Worm (Caenorhabditis elegans): Measurements from ENCODE around the gene gly-11.

Gene gly-11

DNA sequence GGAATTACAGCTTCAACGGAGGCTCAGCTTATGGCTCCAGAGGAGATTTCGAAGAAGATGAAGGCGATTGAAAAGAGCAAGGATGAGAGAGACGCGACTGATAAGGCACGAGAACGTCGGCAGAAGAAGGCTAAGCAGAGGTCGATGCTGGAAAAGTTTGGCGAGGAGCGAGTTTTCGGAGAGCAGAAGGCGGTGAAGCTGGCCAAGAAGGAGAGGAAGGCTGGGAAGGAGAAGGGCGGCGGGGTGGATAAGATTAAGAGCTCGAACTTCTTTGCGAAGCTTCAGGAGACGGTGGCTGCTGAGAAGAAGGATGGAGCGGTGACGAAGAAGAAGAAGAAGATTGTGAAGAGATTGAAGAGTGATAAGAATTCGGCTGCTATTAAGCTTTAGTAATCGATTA is 17.8 kb downstream of the gly-11 start:
- no peak for TF ChIP-seq nhr-6 (tag; optimal IDR thresholded peaks at IDR 0.05)
- TF ChIP-seq F13H6.1 (tag; optimal IDR thresholded peaks at IDR 0.05): no peak
- no peak for TF ChIP-seq sma-9 (GFP tag; optimal IDR thresholded peaks at IDR 0.05)
- TF ChIP-seq sma-9 (tag; optimal IDR thresholded peaks at IDR 0.05): no peak
- no peak for TF ChIP-seq fos-1 (tag; optimal IDR thresholded peaks at IDR 0.05)
- TF ChIP-seq elt-1 (tag; optimal IDR thresholded peaks at IDR 0.05): no peak
- no peak for TF ChIP-seq ztf-1 (GFP tag; conservative IDR thresholded peaks at IDR 0.05)
- no peak for TF ChIP-seq peb-1 (tag; optimal IDR thresholded peaks at IDR 0.05)
- no peak for TF ChIP-seq unc-39 (tag; optimal IDR thresholded peaks at IDR 0.05)
- TF ChIP-seq nhr-21 (tag; optimal IDR thresholded peaks at IDR 0.05): no peak
- no peak for TF ChIP-seq nhr-25 (tag; optimal IDR thresholded peaks at IDR 0.05)
- no peak for TF ChIP-seq gmeb-1 (tag; optimal IDR thresholded peaks at IDR 0.05)
- TF ChIP-seq skn-1 (tag; optimal IDR thresholded peaks at IDR 0.05): no peak

DNA sequence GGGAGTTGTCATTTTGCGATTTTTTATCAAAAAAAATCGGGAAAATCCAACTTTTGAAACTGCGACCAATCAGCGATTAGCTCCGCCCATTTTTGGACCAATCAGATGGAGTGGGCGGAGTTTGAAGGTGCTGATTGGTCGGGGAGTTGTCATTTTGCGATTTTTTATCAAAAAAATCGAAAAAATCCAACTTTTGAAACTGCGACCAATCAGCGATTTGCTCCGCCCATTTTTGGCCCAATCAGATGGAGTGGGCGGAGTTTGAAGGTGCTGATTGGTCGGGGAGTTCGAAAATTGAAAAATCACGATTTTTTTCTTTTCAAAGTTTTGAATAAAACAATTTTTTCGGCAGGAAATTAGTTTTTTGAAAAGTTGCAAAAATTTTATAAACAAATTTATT is 19.5 kb downstream of the gly-11 start:
- TF ChIP-seq ama-1 (optimal IDR thresholded peaks at IDR 0.05) (no peak), mab-5 (tag; optimal IDR thresholded peaks at IDR 0.05) (no peak), dmd-4 (tag; optimal IDR thresholded peaks at IDR 0.05) (no peak), ztf-1 (GFP tag; conservative IDR thresholded peaks at IDR 0.05) (no peak), sma-9 (GFP tag; optimal IDR thresholded peaks at IDR 0.05) (no peak), sma-9 (tag; optimal IDR thresholded peaks at IDR 0.05) (no peak)

DNA sequence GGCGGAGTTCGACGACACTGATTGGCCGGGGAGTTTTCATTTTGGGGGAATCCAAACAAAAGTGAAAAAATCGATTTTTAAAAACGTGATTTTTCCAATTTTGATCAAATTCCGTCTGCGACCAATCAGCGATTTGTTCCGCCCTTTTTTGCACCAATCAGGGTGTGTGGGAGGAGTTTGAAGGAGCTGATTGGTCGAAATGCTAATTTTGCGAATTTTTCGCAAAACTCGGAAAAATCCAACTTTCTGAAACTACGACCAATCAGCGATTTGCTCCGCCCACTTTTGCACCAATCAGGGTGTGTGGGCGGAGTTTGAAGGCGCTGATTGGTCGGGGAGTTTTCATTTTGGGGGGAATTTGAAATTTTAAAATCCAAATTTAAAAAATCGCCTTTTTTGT is 20.5 kb downstream of the gly-11 start:
- TF ChIP-seq ceh-82 (tag; optimal IDR thresholded peaks at IDR 0.05) (no peak), sma-9 (GFP tag; optimal IDR thresholded peaks at IDR 0.05) (no peak), sma-9 (tag; optimal IDR thresholded peaks at IDR 0.05) (no peak), unc-55 (GFP tag; optimal IDR thresholded peaks at IDR 0.05) (no peak), elt-1 (tag; optimal IDR thresholded peaks at IDR 0.05) (no peak), mab-5 (tag; optimal IDR thresholded peaks at IDR 0.05) (no peak), nhr-12 (tag; optimal IDR thresholded peaks at IDR 0.05) (no peak), zag-1 (tag; optimal IDR thresholded peaks at IDR 0.05) (no peak), nhr-11 (tag; optimal IDR thresholded peaks at IDR 0.05) (no peak), lin-39 (tag; optimal IDR thresholded peaks at IDR 0.05) (no peak), nhr-21 (tag; optimal IDR thresholded peaks at IDR 0.05) (no peak), unc-62 (GFP tag; optimal IDR thresholded peaks at IDR 0.05) (no peak), lin-13 (GFP tag; optimal IDR thresholded peaks at IDR 0.05) (no peak), lin-11 (tag; optimal IDR thresholded peaks at IDR 0.05) (no peak), skn-1 (tag; optimal IDR thresholded peaks at IDR 0.05) (no peak), ztf-1 (GFP tag; conservative IDR thresholded peaks at IDR 0.05) (no peak), ceh-16 (tag; optimal IDR thresholded peaks at IDR 0.05) (no peak), ama-1 (optimal IDR thresholded peaks at IDR 0.05) (no peak)

DNA sequence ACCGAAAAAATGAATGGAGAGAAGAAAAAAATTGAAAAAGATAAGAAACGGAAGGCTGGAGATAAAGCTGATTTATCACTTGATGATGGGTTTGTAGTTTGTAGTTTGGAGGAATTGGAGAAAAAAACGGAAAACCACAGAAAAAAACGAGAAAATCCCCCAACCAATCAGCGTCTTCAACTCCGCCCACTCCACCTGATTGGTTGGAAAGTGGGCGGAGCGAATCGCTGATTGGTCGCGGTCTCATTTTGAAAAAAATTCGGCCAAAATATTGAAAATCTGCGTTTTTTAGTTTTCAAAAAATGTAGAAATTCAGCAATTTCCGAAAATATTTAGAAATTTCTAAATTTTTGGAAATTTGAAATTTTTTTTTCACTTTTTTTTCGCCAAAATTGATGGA is 21.3 kb downstream of the gly-11 start:
- no peak for TF ChIP-seq nhr-11 (tag; optimal IDR thresholded peaks at IDR 0.05)
- TF ChIP-seq sma-3 (GFP tag; optimal IDR thresholded peaks at IDR 0.05): no peak
- TF ChIP-seq mbf-1 (tag; optimal IDR thresholded peaks at IDR 0.05): no peak
- TF ChIP-seq nhr-21 (tag; optimal IDR thresholded peaks at IDR 0.05): no peak
- TF ChIP-seq dmd-4 (tag; optimal IDR thresholded peaks at IDR 0.05): no peak
- no peak for TF ChIP-seq nhr-6 (tag; optimal IDR thresholded peaks at IDR 0.05)
- TF ChIP-seq nhr-129 (tag; optimal IDR thresholded peaks at IDR 0.05): no peak
- TF ChIP-seq alr-1 (tag; optimal IDR thresholded peaks at IDR 0.05): no peak
- TF ChIP-seq peb-1 (tag; optimal IDR thresholded peaks at IDR 0.05): no peak
- TF ChIP-seq skn-1 (tag; optimal IDR thresholded peaks at IDR 0.05): no peak
- TF ChIP-seq unc-55 (GFP tag; optimal IDR thresholded peaks at IDR 0.05): no peak
- TF ChIP-seq ztf-11 (tag; optimal IDR thresholded peaks at IDR 0.05): no peak
- TF ChIP-seq nhr-25 (tag; optimal IDR thresholded peaks at IDR 0.05): no peak
- TF ChIP-seq mdl-1 (tag; optimal IDR thresholded peaks at IDR 0.05): no peak
- no peak for TF ChIP-seq elt-1 (tag; optimal IDR thresholded peaks at IDR 0.05)
- no peak for TF ChIP-seq crh-2 (tag; optimal IDR thresholded peaks at IDR 0.05)
- no peak for TF ChIP-seq nhr-23 (tag; optimal IDR thresholded peaks at IDR 0.05)
- no peak for TF ChIP-seq snpc-4 (tag; optimal IDR thresholded peaks at IDR 0.05)

DNA sequence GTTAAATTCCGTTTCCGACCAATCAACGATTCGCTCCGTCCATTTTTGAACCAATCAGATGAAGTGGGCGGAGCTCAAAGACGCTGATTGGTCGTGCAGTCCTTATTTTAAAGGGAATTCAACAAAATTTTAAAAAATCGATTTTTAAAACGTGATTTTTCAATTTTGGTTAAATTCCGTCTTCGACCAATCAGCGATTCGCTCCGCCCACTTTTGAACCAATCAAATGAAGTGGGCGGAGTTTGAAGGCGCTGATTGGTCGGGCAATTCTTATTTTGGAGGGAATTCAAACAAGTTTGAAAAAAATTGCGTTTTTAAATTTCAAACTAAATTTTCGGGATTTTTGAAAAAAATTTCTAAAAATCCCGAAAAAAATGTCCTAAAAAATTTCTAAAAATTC is 23.5 kb downstream of the gly-11 start:
- no peak for TF ChIP-seq unc-62 (GFP tag; optimal IDR thresholded peaks at IDR 0.05)
- TF ChIP-seq egl-27 (tag; optimal IDR thresholded peaks at IDR 0.05): no peak
- no peak for TF ChIP-seq unc-39 (tag; optimal IDR thresholded peaks at IDR 0.05)
- no peak for TF ChIP-seq ceh-16 (tag; optimal IDR thresholded peaks at IDR 0.05)
